Worm (Caenorhabditis elegans): ENCODE results near the gene F08F8.11.

ce11 chrIII:7374681-7375271, 9.1 kb downstream of the F08F8.11 start, which contains the start of gene mml-1:
- TF ChIP-seq ceh-2 (tag; optimal IDR thresholded peaks at IDR 0.05) (no peak), hlh-13 (GFP tag; optimal IDR thresholded peaks at IDR 0.05) (no peak), ets-4 (tag; optimal IDR thresholded peaks at IDR 0.05) (no peak), fkh-10 (GFP tag; optimal IDR thresholded peaks at IDR 0.05) (no peak), rnt-1 (tag; optimal IDR thresholded peaks at IDR 0.05) (no peak), ceh-48 (tag; optimal IDR thresholded peaks at IDR 0.05) (no peak), pha-4 (tag; optimal IDR thresholded peaks at IDR 0.05) (no peak), ama-1 (optimal IDR thresholded peaks at IDR 0.05) (no peak), syd-9 (tag; optimal IDR thresholded peaks at IDR 0.05) (no peak), C08G9.2 (tag; optimal IDR thresholded peaks at IDR 0.05) (no peak)
